Worm (Caenorhabditis elegans) whole organism, L2 larva: Measurements from ENCODE around the gene zip-2.
A peak's percentile ranks its signal among the peaks of the same experiment; 100 is the strongest.

Source experiments
- C34F6.9 ChIP-seq: fragments of 150-350 bp; optimal IDR thresholded peaks from 2 replicates; lab custom pipeline; 2014; ENCODE audit warnings: missing biosample characterization, missing genetic modification characterization
- F13H6.1 ChIP-seq: sonication (generic microtip); optimal IDR thresholded peaks from 2 replicates; lab custom pipeline; 2016; ENCODE audit warnings: missing genetic modification characterization, missing compliant biosample characterization
- R02D3.7 ChIP-seq: fragments of 150-350 bp; optimal IDR thresholded peaks from 2 replicates; lab custom pipeline; 2014; ENCODE audit warnings: missing biosample characterization, missing genetic modification characterization
- Y55F3AM.14 ChIP-seq: fragments of 200-800 bp; sonication (Bioruptor generic); optimal IDR thresholded peaks from 2 replicates; lab custom pipeline; 2018; ENCODE audit warnings: mild to moderate bottlenecking, missing genetic modification characterization, missing compliant biosample characterization
- ZK546.5 ChIP-seq: sonication (generic microtip); optimal IDR thresholded peaks from 2 replicates; lab custom pipeline; 2017; ENCODE audit warnings: missing biosample characterization, missing genetic modification characterization
- alr-1 ChIP-seq: fragments of 150-350 bp; optimal IDR thresholded peaks from 2 replicates; lab custom pipeline; 2014; ENCODE audit warnings: missing biosample characterization, missing genetic modification characterization
- aly-2 ChIP-seq: fragments of 150-350 bp; optimal IDR thresholded peaks from 2 replicates; lab custom pipeline; 2014; ENCODE audit warnings: missing biosample characterization, missing genetic modification characterization
- blmp-1 ChIP-seq: sonication (generic microtip); optimal IDR thresholded peaks from 2 replicates; lab custom pipeline; 2017; ENCODE audit warnings: missing genetic modification characterization, mild to moderate bottlenecking, missing compliant biosample characterization, antibody characterized with exemption, moderate library complexity; ENCODE audit not compliant: insufficient read depth
- dmd-4 ChIP-seq: sonication (generic microtip); optimal IDR thresholded peaks from 2 replicates; lab custom pipeline; 2017; ENCODE audit warnings: missing biosample characterization, missing genetic modification characterization
- egl-27 ChIP-seq: sonication (generic microtip); optimal IDR thresholded peaks from 3 replicates; lab custom pipeline; 2017; ENCODE audit warnings: missing biosample characterization, missing genetic modification reagents, missing genetic modification characterization
- elt-3 ChIP-seq: sonication (generic microtip); optimal IDR thresholded peaks from 2 replicates; lab custom pipeline; 2017; ENCODE audit warnings: missing biosample characterization, missing genetic modification characterization
- fos-1 ChIP-seq: fragments of 150-350 bp; optimal IDR thresholded peaks from 2 replicates; lab custom pipeline; 2014; ENCODE audit warnings: missing biosample characterization, missing genetic modification characterization
- gmeb-1 ChIP-seq: fragments of 150-350 bp; optimal IDR thresholded peaks from 2 replicates; lab custom pipeline; 2014; ENCODE audit warnings: missing biosample characterization, missing genetic modification characterization
- lin-13 ChIP-seq: fragments of 150-350 bp; optimal IDR thresholded peaks from 2 replicates; lab custom pipeline; 2014; ENCODE audit warnings: missing biosample characterization, missing genetic modification reagents, missing genetic modification characterization
- lin-39 ChIP-seq: fragments of 150-350 bp; optimal IDR thresholded peaks from 2 replicates; lab custom pipeline; 2014; ENCODE audit warnings: missing biosample characterization, missing genetic modification reagents, missing genetic modification characterization
- lsy-2 ChIP-seq, 2 experiments: fragments of 150-350 bp in 1 of 2; sonication (generic microtip) in 1 of 2; optimal IDR thresholded peaks; 2 replicates each; lab custom pipeline; 2014 to 2017; ENCODE audit warnings: missing biosample characterization in 2 of 2, missing genetic modification characterization in 2 of 2
- mab-5 ChIP-seq: fragments of 150-350 bp; optimal IDR thresholded peaks from 2 replicates; lab custom pipeline; 2014; ENCODE audit warnings: missing biosample characterization, missing genetic modification characterization
- nhr-11 ChIP-seq: fragments of 150-350 bp; optimal IDR thresholded peaks from 2 replicates; lab custom pipeline; 2014; ENCODE audit warnings: missing biosample characterization, missing genetic modification characterization
- nhr-12 ChIP-seq: fragments of 150-350 bp; optimal IDR thresholded peaks from 2 replicates; lab custom pipeline; 2014; ENCODE audit warnings: missing biosample characterization, missing genetic modification characterization
- nhr-129 ChIP-seq: fragments of 150-350 bp; optimal IDR thresholded peaks from 2 replicates; lab custom pipeline; 2014; ENCODE audit warnings: missing biosample characterization, missing genetic modification characterization
- nhr-21 ChIP-seq: fragments of 150-350 bp; optimal IDR thresholded peaks from 2 replicates; lab custom pipeline; 2014; ENCODE audit warnings: missing biosample characterization, missing genetic modification characterization
- nhr-237 ChIP-seq: fragments of 150-350 bp; optimal IDR thresholded peaks from 2 replicates; lab custom pipeline; 2014; ENCODE audit warnings: missing biosample characterization, missing genetic modification characterization
- nhr-25 ChIP-seq: fragments of 150-350 bp; sonication (generic microtip); optimal IDR thresholded peaks from 3 replicates; lab custom pipeline; 2014; ENCODE audit warnings: missing biosample characterization, missing genetic modification characterization
- nhr-6 ChIP-seq: fragments of 150-350 bp; optimal IDR thresholded peaks from 2 replicates; lab custom pipeline; 2014; ENCODE audit warnings: missing biosample characterization, missing genetic modification characterization
- nhr-77 ChIP-seq: fragments of 150-350 bp; optimal IDR thresholded peaks from 2 replicates; lab custom pipeline; 2014; ENCODE audit warnings: missing biosample characterization, missing genetic modification characterization
- peb-1 ChIP-seq: fragments of 150-350 bp; optimal IDR thresholded peaks from 2 replicates; lab custom pipeline; 2014; ENCODE audit warnings: missing biosample characterization, missing genetic modification characterization
- sem-4 ChIP-seq: fragments of 150-350 bp; optimal IDR thresholded peaks from 2 replicates; lab custom pipeline; 2014; ENCODE audit warnings: missing biosample characterization, missing genetic modification reagents, missing genetic modification characterization
- sma-9 ChIP-seq, 2 experiments: fragments of 150-350 bp in 1 of 2; sonication (generic microtip) in 1 of 2; optimal IDR thresholded peaks; 2 replicates each; lab custom pipeline; 2014 to 2016; ENCODE audit warnings: missing genetic modification characterization in 2 of 2, mild to moderate bottlenecking in 1 of 2, missing biosample characterization in 1 of 2, missing compliant biosample characterization in 1 of 2, missing genetic modification reagents in 1 of 2, moderate library complexity in 1 of 2
- snpc-4 ChIP-seq: fragments of 150-350 bp; optimal IDR thresholded peaks from 2 replicates; lab custom pipeline; 2014; ENCODE audit warnings: missing biosample characterization, missing genetic modification characterization
- unc-55 ChIP-seq: fragments of 150-350 bp; sonication (generic microtip); optimal IDR thresholded peaks from 3 replicates; lab custom pipeline; 2014; ENCODE audit warnings: missing biosample characterization, missing genetic modification reagents, missing genetic modification characterization
- unc-62 ChIP-seq: fragments of 150-350 bp; optimal IDR thresholded peaks from 2 replicates; lab custom pipeline; 2014; ENCODE audit warnings: missing biosample characterization, missing genetic modification reagents, missing genetic modification characterization
- zag-1 ChIP-seq: fragments of 150-350 bp; optimal IDR thresholded peaks from 2 replicates; lab custom pipeline; 2014; ENCODE audit warnings: missing biosample characterization, missing genetic modification characterization
- ztf-1 ChIP-seq: fragments of 200-800 bp; sonication (Bioruptor generic); conservative IDR thresholded peaks from 2 replicates; pipeline ENCODE4 v1.3.6; 2022; ENCODE audit warnings: missing genetic modification characterization, missing compliant biosample characterization
- ztf-11 ChIP-seq: sonication (generic microtip); optimal IDR thresholded peaks from 2 replicates; lab custom pipeline; 2017; ENCODE audit warnings: missing biosample characterization, missing genetic modification characterization
- ztf-4 ChIP-seq: fragments of 150-350 bp; optimal IDR thresholded peaks from 2 replicates; lab custom pipeline; 2014; ENCODE audit warnings: missing biosample characterization, missing genetic modification characterization

The zip-2 gene

DNA sequence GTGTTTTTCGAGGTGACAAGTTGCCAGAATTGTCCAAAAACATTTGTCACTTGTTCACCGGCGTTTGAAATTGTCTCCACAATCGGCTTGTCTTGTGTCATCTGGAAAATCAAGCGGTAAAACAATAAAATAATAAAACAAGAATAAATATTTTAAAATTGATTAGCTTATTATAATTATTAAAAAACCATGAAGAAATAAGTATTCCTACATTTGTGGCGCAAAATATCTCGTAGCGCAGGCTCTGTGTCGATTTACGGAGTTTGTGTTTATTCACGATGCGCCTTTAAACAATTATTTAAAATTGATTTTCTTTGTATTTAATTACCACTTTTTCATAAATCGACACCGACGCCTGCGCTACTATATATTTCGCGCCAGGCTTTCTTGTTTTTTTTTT, 19.5 kb downstream of the zip-2 start, which contains the start of gene moma-1:
TSS of gene moma-1 (minus strand) at position 101 of the 400 bp plus-strand sequence.
- TF ChIP-seq peb-1, result no peak
- TF ChIP-seq mab-5 (tag; lab: Kevin White, UChicago), result no peak
- TF ChIP-seq ZK546.5 (tag; lab: Kevin White, UChicago), result no peak
- no peak for TF ChIP-seq sem-4 (tag; lab: Kevin White, UChicago)
- no peak for TF ChIP-seq nhr-237 (tag; lab: Kevin White, UChicago)
- TF ChIP-seq egl-27, result no peak
- TF ChIP-seq blmp-1 (tag; lab: Kevin White, UChicago), result no peak
- no peak for TF ChIP-seq Y55F3AM.14 (GFP tag; lab: Kevin White, UChicago)
- TF ChIP-seq F13H6.1 (tag; lab: Kevin White, UChicago), result no peak
- TF ChIP-seq dmd-4 (tag; lab: Kevin White, UChicago), result no peak
- TF ChIP-seq elt-3 (tag; lab: Kevin White, UChicago), result no peak
- TF ChIP-seq gmeb-1 (tag; lab: Kevin White, UChicago), result no peak
- no peak for TF ChIP-seq nhr-77
- no peak for TF ChIP-seq R02D3.7 (tag; lab: Kevin White, UChicago)
- no peak for TF ChIP-seq fos-1
- TF ChIP-seq lin-13 (GFP tag; lab: Kevin White, UChicago), result no peak
- no peak for TF ChIP-seq snpc-4 (tag; lab: Kevin White, UChicago)

- TF ChIP-seq mab-5 (tag; lab: Kevin White, UChicago), result no peak
- TF ChIP-seq elt-3 (tag; lab: Kevin White, UChicago), result no peak
- no peak for TF ChIP-seq unc-62
- no peak for TF ChIP-seq unc-55
- no peak for TF ChIP-seq nhr-11 (tag; lab: Kevin White, UChicago)
- TF ChIP-seq ztf-11 (tag; lab: Kevin White, UChicago), result no peak
- TF ChIP-seq Y55F3AM.14 (GFP tag; lab: Kevin White, UChicago), result no peak
- no peak for TF ChIP-seq zag-1 (tag; lab: Kevin White, UChicago)
- no peak for TF ChIP-seq sem-4 (tag; lab: Kevin White, UChicago)
- no peak for TF ChIP-seq gmeb-1 (tag; lab: Kevin White, UChicago)
- TF ChIP-seq F13H6.1 (tag; lab: Kevin White, UChicago), result no peak
- no peak for TF ChIP-seq nhr-21 (tag; lab: Kevin White, UChicago)
- TF ChIP-seq peb-1, result no peak
- no peak for TF ChIP-seq sma-9 (GFP tag; optimal IDR thresholded peaks at IDR 0.05; lab: Kevin White, UChicago)
- no peak for TF ChIP-seq sma-9 (tag; optimal IDR thresholded peaks at IDR 0.05; lab: Kevin White, UChicago)
- no peak for TF ChIP-seq aly-2
- no peak for TF ChIP-seq nhr-12
These were observed 20.6 kb downstream of the zip-2 start for ce11 chrIII:853414-853813.

ce11 chrIII:853859-854359, 21.1 kb downstream of the zip-2 start, which contains the start of the genes rnp-5 and tag-51:
TSS of gene rnp-5 (minus strand) at chrIII:853909.
TSS of gene tag-51 (plus strand) at chrIII:854221.
- TF ChIP-seq lin-39 (tag; lab: Kevin White, UChicago) (no peak), ztf-1 (GFP tag; lab: Robert Waterston, UW) (no peak), C34F6.9 (tag; lab: Kevin White, UChicago) (peak; percentile 30), unc-55 (peak; percentile 41), lsy-2 (tag; optimal IDR thresholded peaks at IDR 0.05; lab: Kevin White, UChicago) (peak in 1 of 2 experiments; percentile 25), nhr-129 (tag; lab: Kevin White, UChicago) (no peak), blmp-1 (tag; lab: Kevin White, UChicago) (peak; percentile 37)

- TF ChIP-seq alr-1, result no peak
- TF ChIP-seq nhr-6 (tag; lab: Kevin White, UChicago), result no peak
- TF ChIP-seq blmp-1 (tag; lab: Kevin White, UChicago), result no peak
- no peak for TF ChIP-seq snpc-4 (tag; lab: Kevin White, UChicago)
- TF ChIP-seq aly-2, result no peak
- TF ChIP-seq ztf-4 (tag; lab: Kevin White, UChicago), result no peak
- TF ChIP-seq, all 48 proteins: peak for 0
These were observed 23.5 kb downstream of the zip-2 start, which contains the start of gene K02F3.12 for ce11 chrIII:856260-856659. TSS of gene K02F3.12 (plus strand) at chrIII:856560.

DNA sequence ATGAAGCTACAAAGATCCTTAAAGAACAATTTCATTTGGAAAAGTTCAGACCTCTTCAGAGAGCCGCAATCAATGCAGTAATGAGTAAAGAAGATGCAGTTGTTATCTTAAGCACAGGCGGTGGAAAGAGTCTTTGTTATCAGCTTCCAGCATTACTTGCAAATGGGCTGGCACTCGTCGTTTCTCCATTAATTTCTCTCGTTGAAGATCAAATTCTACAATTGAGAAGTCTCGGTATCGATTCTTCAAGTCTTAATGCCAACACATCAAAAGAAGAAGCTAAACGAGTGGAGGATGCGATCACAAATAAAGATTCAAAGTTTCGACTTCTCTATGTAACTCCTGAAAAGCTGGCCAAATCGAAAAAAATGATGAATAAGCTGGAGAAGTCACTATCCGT, 24.1 kb downstream of the zip-2 start:
- TF ChIP-seq nhr-25 (tag; lab: Kevin White, UChicago) (no peak), fos-1 (peak; percentile 3)
- TF ChIP-seq, all 48 proteins: peak for 1
